Worm (Caenorhabditis elegans) whole organism, young adult: ENCODE results near the gene Y57G7A.6.

Experiments
- ceh-27 ChIP-seq: fragments of 200-800 bp; sonication (Bioruptor generic); optimal IDR thresholded peaks from 2 replicates; lab custom pipeline; 2018; ENCODE audit warnings: mild to moderate bottlenecking, missing genetic modification characterization, moderate library complexity, missing compliant biosample characterization
- dpff-1 ChIP-seq: sonication (generic microtip); optimal IDR thresholded peaks from 2 replicates; lab custom pipeline; 2017; ENCODE audit warnings: mild to moderate bottlenecking, missing genetic modification characterization, missing compliant biosample characterization
- hlh-26 ChIP-seq: fragments of 200-800 bp; sonication (Bioruptor generic); conservative IDR thresholded peaks from 2 replicates; pipeline ENCODE4 v1.3.6; 2022; ENCODE audit warnings: missing genetic modification reagents, missing genetic modification characterization, missing compliant biosample characterization
- lag-1 ChIP-seq: fragments of 200-800 bp; sonication (Bioruptor generic); IDR thresholded peaks from 2 replicates; pipeline ENCODE4 v1.3.6; 2022; ENCODE audit warnings: missing genetic modification reagents, missing genetic modification characterization, missing compliant biosample characterization
- lin-35 ChIP-seq, 3 experiments: fragments of 150-350 bp in 2 of 3; sonication (generic microtip) in 1 of 3; optimal IDR thresholded peaks; 2 replicates each; lab custom pipeline; 2014 to 2018; ENCODE audit warnings: missing biosample characterization in 3 of 3, missing genetic modification characterization in 3 of 3, missing genetic modification reagents in 3 of 3
- nhr-90 ChIP-seq: sonication (generic microtip); optimal IDR thresholded peaks from 2 replicates; lab custom pipeline; 2016; ENCODE audit warnings: missing genotype, mild to moderate bottlenecking, missing genetic modification characterization, missing compliant biosample characterization
- unc-62 ChIP-seq: fragments of 150-350 bp; optimal IDR thresholded peaks from 2 replicates; lab custom pipeline; 2014; ENCODE audit warnings: missing biosample characterization, missing genetic modification reagents, missing genetic modification characterization
- xnd-1 ChIP-seq: sonication (generic microtip); optimal IDR thresholded peaks from 2 replicates; lab custom pipeline; 2016; ENCODE audit warnings: missing genotype, missing genetic modification reagents, missing genetic modification characterization, missing compliant biosample characterization

- TF ChIP-seq unc-62 (no peak), ceh-27 (GFP tag; lab: Kevin White, UChicago) (no peak), hlh-26 (GFP tag; lab: Robert Waterston, UW) (no peak), nhr-90 (tag; lab: Kevin White, UChicago) (no peak), dpff-1 (tag; lab: Kevin White, UChicago) (no peak), xnd-1 (tag; lab: Kevin White, UChicago) (no peak), lin-35 (GFP tag; optimal IDR thresholded peaks at IDR 0.05; lab: Kevin White, UChicago) (no peak), lag-1 (GFP tag; lab: Robert Waterston, UW) (no peak)
These were observed 35.8 kb upstream of the Y57G7A.6 start, which contains the start of gene vig-1 for ce11 chrII:1320987-1321807.
